Worm (Caenorhabditis elegans) whole organism, L3 larva: ENCODE results near the gene cest-2.1.
A peak's percentile ranks its signal among the peaks of the same experiment; 100 is the strongest.

ENCODE experiments used
- ama-1 ChIP-seq: fragments of 150-350 bp; optimal IDR thresholded peaks from 2 replicates; lab custom pipeline; 2018
- ceh-16 ChIP-seq: sonication (generic microtip); optimal IDR thresholded peaks from 2 replicates; lab custom pipeline; 2017; ENCODE audit warnings: missing biosample characterization, missing genetic modification characterization
- ceh-28 ChIP-seq: fragments of 150-350 bp; optimal IDR thresholded peaks from 2 replicates; lab custom pipeline; 2014; ENCODE audit warnings: missing biosample characterization, missing genetic modification reagents, missing genetic modification characterization
- egl-5 ChIP-seq: fragments of 150-350 bp; optimal IDR thresholded peaks from 2 replicates; lab custom pipeline; 2017; ENCODE audit warnings: missing biosample characterization, missing genetic modification reagents, missing genetic modification characterization, inconsistent platforms
- elt-3 ChIP-seq, 3 experiments: fragments of 150-350 bp in 1 of 3; sonication (generic microtip) in 2 of 3; optimal IDR thresholded peaks; 2 replicates in 2 of 3; 4 replicates in 1 of 3; lab custom pipeline; 2014 to 2017; ENCODE audit warnings: missing biosample characterization in 3 of 3, missing genetic modification characterization in 3 of 3
- hmg-11 ChIP-seq: sonication (generic microtip); optimal IDR thresholded peaks from 2 replicates; lab custom pipeline; 2016; ENCODE audit warnings: missing genetic modification characterization, missing compliant biosample characterization
- nhr-11 ChIP-seq: fragments of 150-350 bp; optimal IDR thresholded peaks from 2 replicates; lab custom pipeline; 2014; ENCODE audit warnings: missing biosample characterization, missing genetic modification characterization
- nhr-25 ChIP-seq: sonication (generic microtip); optimal IDR thresholded peaks from 2 replicates; lab custom pipeline; 2017; ENCODE audit warnings: missing biosample characterization, missing genetic modification characterization
- nhr-76 ChIP-seq: fragments of 150-350 bp; sonication (generic microtip); optimal IDR thresholded peaks from 5 replicates; lab custom pipeline; 2014; ENCODE audit warnings: missing biosample characterization, missing genetic modification characterization
- nhr-77 ChIP-seq: fragments of 150-350 bp; optimal IDR thresholded peaks from 2 replicates; lab custom pipeline; 2014; ENCODE audit warnings: missing biosample characterization, missing genetic modification characterization
- skn-1 ChIP-seq: fragments of 150-350 bp; optimal IDR thresholded peaks from 2 replicates; lab custom pipeline; 2014; ENCODE audit warnings: missing biosample characterization, missing genetic modification characterization
- snpc-4 ChIP-seq: fragments of 150-350 bp; optimal IDR thresholded peaks from 2 replicates; lab custom pipeline; 2014; ENCODE audit warnings: missing biosample characterization, missing genetic modification characterization

DNA sequence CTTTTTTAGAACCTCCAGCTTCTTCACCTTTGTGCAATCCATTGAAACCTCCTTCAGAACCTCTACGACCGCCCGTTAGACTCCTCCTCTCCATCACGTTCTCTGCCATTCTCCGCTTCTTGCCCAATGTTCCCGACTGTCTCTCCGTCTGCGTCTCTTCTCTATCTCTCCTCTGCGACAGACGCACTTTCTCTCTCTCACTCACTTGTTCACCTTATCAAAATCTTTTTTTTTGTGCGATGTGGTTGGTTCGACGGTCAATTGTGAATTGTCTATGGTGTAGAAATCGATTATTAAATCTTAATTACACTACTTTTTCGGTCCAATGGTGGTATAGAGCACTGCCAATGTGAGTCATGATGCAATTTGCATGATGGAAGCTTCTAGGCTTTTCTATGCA, 22.2 kb upstream of the cest-2.1 start, which contains the start of gene atfs-1:
- TF ChIP-seq skn-1 (no peak), ceh-28 (tag; lab: Kevin White, UChicago) (peak; percentile 53), nhr-25 (peak; percentile 80), ama-1 (lab: Kevin White, UChicago) (peak; percentile 9), hmg-11 (tag; lab: Kevin White, UChicago) (peak; percentile 81), snpc-4 (peak; percentile 35), ceh-16 (tag; lab: Kevin White, UChicago) (no peak), nhr-77 (tag; lab: Kevin White, UChicago) (peak; percentile 47), nhr-11 (tag; lab: Kevin White, UChicago) (no peak), egl-5 (tag; lab: Kevin White, UChicago) (no peak), elt-3 (tag; optimal IDR thresholded peaks at IDR 0.05; lab: Kevin White, UChicago) (no peak), nhr-76 (tag; lab: Kevin White, UChicago) (no peak)
